Fruit fly (Drosophila melanogaster): ENCODE data around the gene CG42537.
A peak's percentile ranks its signal among the peaks of the same experiment; 100 is the strongest.

CG42537 gene

dm6 chr3R:6404174-6404573, 26.6 kb downstream of the CG42537 start (continued):
- TF ChIP-seq CG4282 (GFP tag; optimal IDR thresholded peaks at IDR 0.05) (peak; percentile 37), dysf (GFP tag; IDR thresholded peaks at IDR 0.05) (peak; percentile 91), CG3281 (GFP tag; optimal IDR thresholded peaks at IDR 0.05) (peak; percentile 77), CG11695 (GFP tag; IDR thresholded peaks at IDR 0.05) (peak; percentile 91), Mrtf (GFP tag; IDR thresholded peaks at IDR 0.05) (no peak; the same call in none of the 3 replicates), ap (GFP tag; IDR thresholded peaks at IDR 0.05) (peak; percentile 85), ERR (GFP tag; optimal IDR thresholded peaks at IDR 0.05) (no peak), ab (GFP tag; optimal IDR thresholded peaks at IDR 0.05) (peak; percentile 43), HLH54F (GFP tag; optimal IDR thresholded peaks at IDR 0.05) (peak; percentile 62), CG11504 (tag; optimal IDR thresholded peaks at IDR 0.05) (peak; percentile 83), pho (GFP tag; optimal IDR thresholded peaks at IDR 0.05) (no peak), jumu (GFP tag; optimal IDR thresholded peaks at IDR 0.05) (peak; percentile 66), Side (GFP tag; optimal IDR thresholded peaks at IDR 0.05) (peak; percentile 74), vvl (GFP tag; IDR thresholded peaks at IDR 0.05) (peak; percentile 94), CG30431 (GFP tag; optimal IDR thresholded peaks at IDR 0.05) (peak; percentile 49), salm (tag; optimal IDR thresholded peaks at IDR 0.05) (peak; percentile 59), CG5953 (GFP tag; IDR thresholded peaks at IDR 0.05) (peak; percentile 68; the same call in 1 of the 2 replicates), cwo (GFP tag; optimal IDR thresholded peaks at IDR 0.05) (peak; percentile 87), Sin3A (optimal IDR thresholded peaks at IDR 0.05) (no peak), CG4328 (GFP tag; optimal IDR thresholded peaks at IDR 0.05) (peak; percentile 54), cg (GFP tag; optimal IDR thresholded peaks at IDR 0.05) (no peak), chif (GFP tag; optimal IDR thresholded peaks at IDR 0.05) (peak; percentile 62 to 75), sna (GFP tag; IDR thresholded peaks at IDR 0.05; ENCODE audit: partially characterized antibody) (no peak), CG10147 (GFP tag; optimal IDR thresholded peaks at IDR 0.05) (peak; percentile 61), CG1024 (GFP tag; IDR thresholded peaks at IDR 0.05) (peak; percentile 64; the same call in 1 of the 2 replicates), CG8765 (GFP tag; IDR thresholded peaks at IDR 0.05) (no peak; the same call in 1 of the 2 replicates), CG12659 (GFP tag; optimal IDR thresholded peaks at IDR 0.05) (peak; percentile 75), Lhr (GFP tag; optimal IDR thresholded peaks at IDR 0.05) (peak; percentile 37), dmrt99B (tag; optimal IDR thresholded peaks at IDR 0.05) (peak; percentile 87), Med (GFP tag) (peak; percentile 95), mirr (GFP tag; optimal IDR thresholded peaks at IDR 0.05) (no peak), CG18619 (GFP tag; optimal IDR thresholded peaks at IDR 0.05) (peak; percentile 73), Eip74EF (GFP tag; optimal IDR thresholded peaks at IDR 0.05) (peak in 1 of 2 experiments; percentile 46), fu2 (GFP tag; optimal IDR thresholded peaks at IDR 0.05) (peak; percentile 42), CG11696 (GFP tag; IDR thresholded peaks at IDR 0.05) (peak; percentile 78), schlank (tag; optimal IDR thresholded peaks at IDR 0.05) (peak; percentile 36), caup (GFP tag; optimal IDR thresholded peaks at IDR 0.05; ENCODE audit: severe bottlenecking) (peak; percentile 72), Drgx (GFP tag; IDR thresholded peaks at IDR 0.05) (peak; percentile 89), Gug (GFP tag; IDR thresholded peaks at IDR 0.05) (peak; percentile 80), Dek (tag; optimal IDR thresholded peaks at IDR 0.05) (peak; percentile 64), sens-2 (GFP tag; IDR thresholded peaks at IDR 0.05) (peak; percentile 80), tgo (GFP tag; IDR thresholded peaks at IDR 0.05) (peak; percentile 88), nerfin-2 (GFP tag; IDR thresholded peaks at IDR 0.05; ENCODE audit: partially characterized antibody) (no peak), hb (GFP tag; IDR thresholded peaks at IDR 0.05; ENCODE audit: partially characterized antibody) (no peak), sisA (GFP tag; IDR thresholded peaks at IDR 0.05) (peak; percentile 89), Sox100B (GFP tag; optimal IDR thresholded peaks at IDR 0.05) (peak; percentile 78), Hand (GFP tag; optimal IDR thresholded peaks at IDR 0.05) (no peak), CG2889 (GFP tag; IDR thresholded peaks at IDR 0.05) (peak; percentile 73; the same call in 2 of the 3 replicates), CG4617 (GFP tag; optimal IDR thresholded peaks at IDR 0.05; ENCODE audit: borderline replicate concordance) (peak; percentile 6), CG9609 (GFP tag; optimal IDR thresholded peaks at IDR 0.05) (peak; percentile 68), Taf1 (GFP tag; IDR thresholded peaks at IDR 0.05) (peak; percentile 83)

Measured in whole organism, embryonic.